Worm (Caenorhabditis elegans) whole organism, L4/young adult: ENCODE data around the gene srt-70.

Experiments used
- W03F9.2 ChIP-seq: fragments of 150-350 bp; optimal IDR thresholded peaks from 2 replicates; lab custom pipeline; 2014; ENCODE audit warnings: missing biosample characterization, missing genetic modification characterization
- dao-5 ChIP-seq: sonication (generic microtip); optimal IDR thresholded peaks from 2 replicates; lab custom pipeline; 2016; ENCODE audit warnings: missing genotype, missing genetic modification characterization, moderate library complexity, missing compliant biosample characterization
- him-1 ChIP-seq: sonication (generic microtip); optimal IDR thresholded peaks from 2 replicates; lab custom pipeline; 2016; ENCODE audit warnings: missing genotype, missing genetic modification reagents, missing genetic modification characterization, missing compliant biosample characterization

srt-70 gene

ce11 chrV:5259448-5259847 lies at the start of gene srt-70:
TSS of gene srt-70 (minus strand) at chrV:5259548.
- TF ChIP-seq dao-5 (tag; lab: Kevin White, UChicago) = no peak
- no peak for TF ChIP-seq him-1 (tag; lab: Kevin White, UChicago)
- TF ChIP-seq W03F9.2 (tag; lab: Kevin White, UChicago) = no peak

ce11 chrV:5304366-5304765 lies 45.0 kb upstream of the srt-70 start:
- TF ChIP-seq dao-5 (tag; lab: Kevin White, UChicago) = no peak

- TF ChIP-seq W03F9.2 (tag; lab: Kevin White, UChicago) (no peak), him-1 (tag; lab: Kevin White, UChicago) (no peak), dao-5 (tag; lab: Kevin White, UChicago) (no peak)
These were observed 44.0 kb upstream of the srt-70 start, which contains the start of gene ncx-2 for ce11 chrV:5303389-5303788. TSS of gene ncx-2 (plus strand) at chrV:5303689.

- TF ChIP-seq W03F9.2 (tag; lab: Kevin White, UChicago) (no peak), dao-5 (tag; lab: Kevin White, UChicago) (no peak), him-1 (tag; lab: Kevin White, UChicago) (no peak)
These were observed 41.9 kb upstream of the srt-70 start for ce11 chrV:5301226-5301625.

- TF ChIP-seq W03F9.2 (tag; lab: Kevin White, UChicago) (no peak), him-1 (tag; lab: Kevin White, UChicago) (no peak), dao-5 (tag; lab: Kevin White, UChicago) (no peak)
These were observed 38.4 kb upstream of the srt-70 start for ce11 chrV:5297740-5298139.

ce11 chrV:5295940-5296339 lies 36.6 kb upstream of the srt-70 start:
- TF ChIP-seq W03F9.2 (tag; lab: Kevin White, UChicago) (no peak), him-1 (tag; lab: Kevin White, UChicago) (no peak), dao-5 (tag; lab: Kevin White, UChicago) (no peak)

- TF ChIP-seq him-1 (tag; lab: Kevin White, UChicago) (no peak), dao-5 (tag; lab: Kevin White, UChicago) (no peak), W03F9.2 (tag; lab: Kevin White, UChicago) (no peak)
These were observed 29.3 kb upstream of the srt-70 start for ce11 chrV:5288676-5289075.

ce11 chrV:5287273-5287672 lies 27.9 kb upstream of the srt-70 start, which contains the start of gene Y49G5A.1:
TSS of gene Y49G5A.1 (minus strand) at chrV:5287373.
- TF ChIP-seq W03F9.2 (tag; lab: Kevin White, UChicago) (no peak), dao-5 (tag; lab: Kevin White, UChicago) (no peak), him-1 (tag; lab: Kevin White, UChicago) (no peak)

- no peak for TF ChIP-seq W03F9.2 (tag; lab: Kevin White, UChicago)
- no peak for TF ChIP-seq dao-5 (tag; lab: Kevin White, UChicago)
- TF ChIP-seq him-1 (tag; lab: Kevin White, UChicago) = no peak
These were observed 18.7 kb upstream of the srt-70 start, which contains the start of gene B0238.9 for ce11 chrV:5278001-5278400. TSS of gene B0238.9 (minus strand) at chrV:5278101.

ce11 chrV:5275426-5276007 lies 16.2 kb upstream of the srt-70 start:
- TF ChIP-seq W03F9.2 (tag; lab: Kevin White, UChicago) = no peak
- no peak for TF ChIP-seq dao-5 (tag; lab: Kevin White, UChicago)
- no peak for TF ChIP-seq him-1 (tag; lab: Kevin White, UChicago)

ce11 chrV:5274974-5275373 lies 15.6 kb upstream of the srt-70 start:
- TF ChIP-seq W03F9.2 (tag; lab: Kevin White, UChicago) = peak; percentile 36
- no peak for TF ChIP-seq him-1 (tag; lab: Kevin White, UChicago)
- no peak for TF ChIP-seq dao-5 (tag; lab: Kevin White, UChicago)

- no peak for TF ChIP-seq W03F9.2 (tag; lab: Kevin White, UChicago)
- TF ChIP-seq him-1 (tag; lab: Kevin White, UChicago) = no peak
- TF ChIP-seq dao-5 (tag; lab: Kevin White, UChicago) = no peak
These were observed 14.4 kb upstream of the srt-70 start, which contains the start of gene natc-2 for ce11 chrV:5273770-5274169. TSS of gene natc-2 (plus strand) at chrV:5274070.

- TF ChIP-seq dao-5 (tag; lab: Kevin White, UChicago) = no peak
- no peak for TF ChIP-seq him-1 (tag; lab: Kevin White, UChicago)
- no peak for TF ChIP-seq W03F9.2 (tag; lab: Kevin White, UChicago)
These were observed 13.9 kb upstream of the srt-70 start for ce11 chrV:5273241-5273640.

- no peak for TF ChIP-seq him-1 (tag; lab: Kevin White, UChicago)
These were observed 13.3 kb upstream of the srt-70 start for ce11 chrV:5272619-5273074.
